Worm (Caenorhabditis elegans): ENCODE measurements around the gene K03B4.2.
A peak's percentile ranks its signal among the peaks of the same experiment; 100 is the strongest.

K03B4.2 gene

DNA sequence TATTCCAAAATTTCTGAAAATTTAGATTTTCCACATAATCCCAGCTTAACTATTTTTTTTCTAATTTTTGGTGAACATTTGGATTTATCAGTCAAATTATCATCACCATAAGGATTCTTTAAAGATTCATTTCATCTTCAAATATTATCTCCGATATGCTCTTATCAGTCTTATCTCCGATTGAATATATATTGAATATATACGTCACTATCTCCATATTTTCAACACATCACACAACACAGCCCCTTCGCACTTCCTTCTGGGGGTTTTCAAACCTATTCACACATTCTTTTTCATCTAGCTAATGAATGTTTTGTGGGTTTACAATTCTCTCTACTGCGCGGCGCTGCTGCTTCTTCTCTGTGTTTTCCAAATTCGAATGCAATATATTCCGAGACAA lies 10.9 kb downstream of the K03B4.2 start:
- TF ChIP-seq vab-15 (tag; optimal IDR thresholded peaks at IDR 0.05), result no peak
- no peak for TF ChIP-seq dsc-1 (tag; optimal IDR thresholded peaks at IDR 0.05)
- TF ChIP-seq ceh-90 (tag; optimal IDR thresholded peaks at IDR 0.05), result no peak
- no peak for TF ChIP-seq pag-3 (tag; optimal IDR thresholded peaks at IDR 0.05; ENCODE audit: borderline replicate concordance, insufficient read depth)
- TF ChIP-seq unc-130 (tag; optimal IDR thresholded peaks at IDR 0.05), result no peak
- TF ChIP-seq mep-1 (tag; optimal IDR thresholded peaks at IDR 0.05), result no peak
- no peak for TF ChIP-seq ces-1 (GFP tag; optimal IDR thresholded peaks at IDR 0.05)
- peak; percentile 36 for TF ChIP-seq blmp-1 (tag; optimal IDR thresholded peaks at IDR 0.05)
- TF ChIP-seq skn-1 (tag; optimal IDR thresholded peaks at IDR 0.05), result no peak
- TF ChIP-seq C16A3.4 (tag; optimal IDR thresholded peaks at IDR 0.05), result no peak
- no peak for TF ChIP-seq nhr-90 (tag; optimal IDR thresholded peaks at IDR 0.05; ENCODE audit: poor library complexity)
- TF ChIP-seq irx-1 (tag; optimal IDR thresholded peaks at IDR 0.05), result no peak
- TF ChIP-seq elt-3 (tag; optimal IDR thresholded peaks at IDR 0.05), result peak in 1 of 6 experiments; percentile 27
- TF ChIP-seq xbp-1 (tag; optimal IDR thresholded peaks at IDR 0.05), result no peak

ce11 chrV:4700189-4700588 lies 12.4 kb downstream of the K03B4.2 start, which contains the start of gene ZC266.1:
TSS of gene ZC266.1 (minus strand) at chrV:4700289.
- TF ChIP-seq ztf-4 (tag; optimal IDR thresholded peaks at IDR 0.05) (no peak), fkh-10 (GFP tag; optimal IDR thresholded peaks at IDR 0.05) (no peak), nhr-237 (tag; optimal IDR thresholded peaks at IDR 0.05) (no peak), unc-30 (tag; optimal IDR thresholded peaks at IDR 0.05) (no peak), egl-13 (tag; optimal IDR thresholded peaks at IDR 0.05) (no peak), efl-1 (optimal IDR thresholded peaks at IDR 0.05) (no peak), efl-1 (GFP tag; optimal IDR thresholded peaks at IDR 0.05 in 1 of 2) (peak in 1 of 2 experiments; percentile 11), tbx-2 (tag; optimal IDR thresholded peaks at IDR 0.05) (no peak)

DNA sequence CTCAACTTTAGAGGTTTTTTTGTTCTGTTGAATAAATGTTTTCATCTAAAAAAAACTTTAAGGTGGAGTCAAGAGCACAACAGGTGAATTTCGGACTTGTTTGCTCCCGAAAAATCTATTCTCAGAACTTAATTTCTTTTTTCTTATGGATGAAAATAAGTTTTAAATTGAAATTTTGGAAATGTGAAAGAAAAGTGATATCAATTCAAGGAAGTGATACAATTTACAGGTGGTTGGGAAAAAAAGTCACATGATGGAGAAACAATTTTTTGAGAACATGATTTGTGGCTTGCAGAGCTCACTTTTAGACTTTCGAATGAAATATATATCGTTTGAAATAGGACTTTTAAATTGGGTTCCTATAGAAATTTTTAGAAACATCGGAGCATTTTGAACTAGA lies 19.9 kb downstream of the K03B4.2 start:
- no peak for TF ChIP-seq sup-37 (GFP tag; optimal IDR thresholded peaks at IDR 0.05)
- TF ChIP-seq pax-3 (tag; optimal IDR thresholded peaks at IDR 0.05), result no peak
- no peak for TF ChIP-seq xbp-1 (tag; optimal IDR thresholded peaks at IDR 0.05)
- TF ChIP-seq dsc-1 (tag; optimal IDR thresholded peaks at IDR 0.05), result no peak
- no peak for TF ChIP-seq lir-3 (tag; optimal IDR thresholded peaks at IDR 0.05; ENCODE audit: poor library complexity)
- TF ChIP-seq hlh-4 (tag; optimal IDR thresholded peaks at IDR 0.05), result peak; percentile 96
- peak; percentile 2 for TF ChIP-seq nhr-47 (tag; optimal IDR thresholded peaks at IDR 0.05)
- no peak for TF ChIP-seq dpl-1 (GFP tag; optimal IDR thresholded peaks at IDR 0.05)
- TF ChIP-seq skn-1 (tag; optimal IDR thresholded peaks at IDR 0.05), result no peak
- TF ChIP-seq ets-5 (GFP tag; IDR thresholded peaks at IDR 0.05), result no peak
- TF ChIP-seq nhr-12 (tag; optimal IDR thresholded peaks at IDR 0.05), result no peak
- TF ChIP-seq mdl-1 (tag; optimal IDR thresholded peaks at IDR 0.05), result no peak

DNA sequence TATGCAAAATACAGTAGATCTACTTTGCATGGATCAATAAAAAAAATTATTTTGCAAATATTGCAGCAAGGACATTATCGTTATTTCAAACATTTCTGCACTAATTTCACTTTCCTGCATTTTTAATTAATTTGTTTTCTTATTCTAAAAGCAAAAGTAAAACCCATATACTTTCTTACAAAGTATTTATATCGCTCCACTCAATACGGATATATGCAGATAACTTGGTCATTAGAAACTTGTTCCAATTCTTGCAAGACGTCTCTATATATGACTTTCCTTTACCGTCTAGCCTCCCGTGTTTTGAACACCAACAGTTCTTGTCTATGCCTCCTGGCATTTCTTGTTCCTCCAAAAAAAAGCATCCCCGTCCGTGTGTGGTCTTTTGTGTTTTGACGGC lies 22.7 kb downstream of the K03B4.2 start, which contains the start of gene oac-24:
Gene oac-24, plus strand, starts transcription at position 301 of the 400 bp plus-strand sequence.
- no peak for TF ChIP-seq fkh-10 (GFP tag; optimal IDR thresholded peaks at IDR 0.05)
- TF ChIP-seq efl-1 (optimal IDR thresholded peaks at IDR 0.05), result no peak
- TF ChIP-seq efl-1 (GFP tag; optimal IDR thresholded peaks at IDR 0.05 in 1 of 2), result peak in 1 of 2 experiments; percentile 62

DNA sequence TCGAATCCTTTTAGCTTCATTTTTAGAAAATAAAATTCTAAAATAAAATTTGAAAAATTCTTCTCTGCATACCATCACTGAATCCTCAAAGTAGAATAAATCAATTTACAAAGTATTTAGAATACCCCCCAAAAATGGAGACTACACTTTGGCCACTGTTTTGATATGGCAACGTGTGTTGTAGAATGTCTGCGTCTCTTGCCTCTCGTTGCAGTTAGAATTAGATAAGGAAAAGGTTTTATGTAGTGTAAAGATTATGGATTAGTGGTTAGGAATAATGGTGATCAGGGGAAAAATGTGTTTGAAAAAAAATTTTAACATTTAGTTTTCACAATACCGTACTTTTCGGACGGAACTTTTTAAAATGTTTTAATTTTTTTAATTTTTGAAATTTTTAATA lies 32.2 kb downstream of the K03B4.2 start, which contains the start of gene prx-6:
Gene prx-6, minus strand, starts transcription at position 129 of the 400 bp plus-strand sequence.
- TF ChIP-seq lin-14 (GFP tag; optimal IDR thresholded peaks at IDR 0.05), result no peak
- no peak for TF ChIP-seq ceh-82 (tag; optimal IDR thresholded peaks at IDR 0.05)
- TF ChIP-seq ceh-63 (GFP tag; optimal IDR thresholded peaks at IDR 0.05), result no peak
- TF ChIP-seq mef-2 (tag; optimal IDR thresholded peaks at IDR 0.05), result no peak
- peak; percentile 8 for TF ChIP-seq nhr-90 (tag; optimal IDR thresholded peaks at IDR 0.05; ENCODE audit: poor library complexity)
- no peak for TF ChIP-seq nhr-11 (tag; optimal IDR thresholded peaks at IDR 0.05)
- no peak for TF ChIP-seq efl-1 (optimal IDR thresholded peaks at IDR 0.05)
- peak in 1 of 2 experiments; percentile 66 for TF ChIP-seq efl-1 (GFP tag; optimal IDR thresholded peaks at IDR 0.05 in 1 of 2)
- TF ChIP-seq elt-2 (tag; optimal IDR thresholded peaks at IDR 0.05), result peak; percentile 51
- TF ChIP-seq nhr-47 (tag; optimal IDR thresholded peaks at IDR 0.05), result no peak
- TF ChIP-seq C34B4.2 (tag; optimal IDR thresholded peaks at IDR 0.05), result no peak
- TF ChIP-seq sox-4 (tag; optimal IDR thresholded peaks at IDR 0.05), result no peak
- TF ChIP-seq nhr-28 (tag; optimal IDR thresholded peaks at IDR 0.05), result no peak
- no peak for TF ChIP-seq C04F5.9 (tag; optimal IDR thresholded peaks at IDR 0.05)
- TF ChIP-seq zag-1 (tag; optimal IDR thresholded peaks at IDR 0.05), result no peak
- no peak for TF ChIP-seq skn-1 (tag; optimal IDR thresholded peaks at IDR 0.05)
- no peak for TF ChIP-seq xbp-1 (tag; optimal IDR thresholded peaks at IDR 0.05)
- no peak for TF ChIP-seq nhr-12 (tag; optimal IDR thresholded peaks at IDR 0.05)
- TF ChIP-seq lin-15B (tag; optimal IDR thresholded peaks at IDR 0.05), result no peak
- TF ChIP-seq egl-27 (tag; optimal IDR thresholded peaks at IDR 0.05), result no peak
- TF ChIP-seq Y116A8C.19 (tag; optimal IDR thresholded peaks at IDR 0.05; ENCODE audit: borderline replicate concordance), result no peak

All from whole organism, L1 larva.